Fruit fly (Drosophila melanogaster) S2 (cell line): ENCODE measurements around the gene CG6310.

Experiments used
- CG8478 ChIP-seq: fragments of >200 bp; optimal IDR thresholded peaks from 2 replicates; lab custom pipeline; 2018
- CTCF ChIP-seq, 2 experiments: fragments of >200 bp; optimal IDR thresholded peaks; 2 replicates each; lab custom pipeline; 2018

DNA sequence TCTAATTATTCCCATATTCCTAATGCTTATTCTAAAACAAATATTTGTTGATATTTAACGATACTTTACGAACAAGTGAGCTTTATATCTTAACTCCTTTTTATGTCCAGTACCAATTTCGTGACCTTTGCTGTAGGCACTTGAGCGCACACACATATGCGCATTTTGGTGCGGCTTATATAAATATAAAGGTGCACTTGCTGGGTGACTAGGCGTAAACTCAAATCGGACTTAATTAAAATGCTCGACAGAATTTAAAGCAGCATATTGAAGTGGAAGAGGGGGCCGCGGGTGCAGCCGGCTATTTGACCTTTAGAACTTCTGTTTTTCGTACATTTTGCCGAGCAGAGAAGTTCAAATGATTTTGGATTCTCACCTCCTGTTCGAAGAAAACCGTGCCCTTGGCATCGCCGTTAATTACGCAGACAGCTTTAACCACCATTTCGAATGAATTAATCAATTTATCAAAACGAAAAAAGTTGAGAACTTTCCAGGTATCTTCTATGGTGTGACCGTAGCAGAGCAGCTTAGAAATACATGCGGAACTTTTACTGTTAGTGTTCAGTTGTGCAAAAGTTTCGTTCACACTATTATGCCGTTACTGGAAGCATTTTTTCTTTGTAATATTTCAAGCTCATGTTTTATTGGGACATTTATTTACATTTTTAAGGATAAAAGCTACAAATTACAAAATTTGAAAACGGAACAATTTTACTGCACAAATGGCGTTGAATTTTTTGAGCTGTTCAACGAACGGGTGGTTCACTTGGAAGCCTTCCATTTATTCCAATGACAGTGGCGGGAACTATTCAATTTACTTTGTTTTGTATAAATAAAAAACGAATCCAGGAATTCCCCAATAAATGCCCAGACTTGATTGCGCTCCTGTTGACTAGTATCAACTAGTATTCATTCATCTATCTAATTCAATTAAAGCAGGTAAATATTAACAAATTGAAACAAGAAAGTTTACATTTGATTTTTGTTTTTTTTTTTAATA, 43.8 kb upstream of the CG6310 start, which contains the start of gene Sod1:
- TF ChIP-seq CG8478 (no peak), CTCF (optimal IDR thresholded peaks at IDR 0.05; lab: Kevin White, UChicago) (no peak)
